Worm (Caenorhabditis elegans) whole organism, midembryonic: Measurements from ENCODE around the gene K03B4.8.

Experiments
- flt-1 ChIP-seq: fragments of 200-800 bp; sonication (Bioruptor generic); IDR thresholded peaks from 2 replicates; pipeline ENCODE4 v1.3.6; 2022; ENCODE audit warnings: missing genetic modification characterization, missing compliant biosample characterization
- klf-2 ChIP-seq: fragments of 200-800 bp; sonication (Bioruptor generic); conservative IDR thresholded peaks from 2 replicates; pipeline ENCODE4 v1.3.6; 2022; ENCODE audit warnings: missing genetic modification reagents, missing genetic modification characterization, missing compliant biosample characterization
- ref-1 ChIP-seq: fragments of 200-800 bp; sonication (Bioruptor generic); conservative IDR thresholded peaks from 2 replicates; pipeline ENCODE4 v1.3.6; 2022; ENCODE audit warnings: missing genetic modification reagents, missing genetic modification characterization, missing compliant biosample characterization
- ztf-23 ChIP-seq: fragments of 200-800 bp; sonication (Bioruptor generic); IDR thresholded peaks from 2 replicates; pipeline ENCODE4 v1.3.6; 2022; ENCODE audit warnings: missing genetic modification reagents, missing genetic modification characterization, missing compliant biosample characterization

ce11 chrV:4698675-4699074, 24.3 kb upstream of the K03B4.8 start:
- no peak for TF ChIP-seq klf-2 (GFP tag; lab: Robert Waterston, UW)
- no peak for TF ChIP-seq flt-1 (GFP tag; lab: Robert Waterston, UW)
- no peak for TF ChIP-seq ztf-23 (GFP tag; lab: Robert Waterston, UW)
- TF ChIP-seq ref-1 (GFP tag; lab: Robert Waterston, UW) = no peak
